Worm (Caenorhabditis elegans): ENCODE data around the gene ttc-39B.

The ttc-39B gene

ce11 chrII:6327317-6327716, 6.5 kb downstream of the ttc-39B start:
- TF ChIP-seq unc-120 (tag; optimal IDR thresholded peaks at IDR 0.05; ENCODE audit: poor library complexity, severe bottlenecking) (no peak), flh-1 (GFP tag; optimal IDR thresholded peaks at IDR 0.05) (no peak)

DNA sequence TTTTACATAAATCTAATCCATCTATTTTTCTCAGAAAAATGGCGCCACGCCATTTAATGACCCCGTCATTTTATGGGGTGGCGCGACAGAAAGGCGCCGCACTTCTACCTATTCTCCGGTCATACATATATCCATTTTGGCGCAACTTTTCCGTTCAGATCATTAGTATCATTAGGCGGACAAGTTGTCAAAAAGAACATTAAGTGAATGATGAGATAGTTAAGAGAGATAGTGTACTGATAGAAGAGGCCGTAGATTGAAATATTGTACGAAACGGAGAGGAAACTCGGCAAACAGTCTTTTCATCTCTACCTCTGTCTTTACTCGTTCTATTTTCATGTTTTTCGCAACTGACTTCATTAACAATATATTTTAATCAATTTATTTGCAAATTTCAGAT, 9.7 kb downstream of the ttc-39B start, which contains the start of gene sma-6:
Gene sma-6, plus strand, starts transcription at position 399 of the 400 bp plus-strand sequence.
- TF ChIP-seq lin-13 (tag; optimal IDR thresholded peaks at IDR 0.05): no peak
- TF ChIP-seq tbx-8 (GFP tag; optimal IDR thresholded peaks at IDR 0.05): no peak
- TF ChIP-seq mab-5 (tag; optimal IDR thresholded peaks at IDR 0.05): no peak

DNA sequence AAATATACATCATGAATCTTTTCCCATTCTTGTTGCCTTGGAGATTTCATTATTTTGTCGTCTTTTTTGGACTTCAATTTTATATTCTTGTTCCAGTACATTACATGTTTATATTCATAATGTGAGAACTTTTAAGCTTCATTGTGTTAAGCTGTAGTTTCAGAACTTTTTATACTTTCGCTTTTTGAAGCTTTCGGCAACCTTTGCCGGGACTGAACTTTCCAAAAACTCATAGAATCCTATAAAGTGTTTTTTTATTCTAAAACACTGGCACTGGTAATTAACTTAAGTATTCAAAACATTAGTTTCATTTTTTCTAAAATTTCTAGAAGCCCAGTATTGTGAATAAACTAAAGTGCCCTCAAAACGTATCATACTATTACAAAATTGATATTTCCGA, 10.8 kb downstream of the ttc-39B start, which contains the start of gene C32D5.4:
Gene C32D5.4, minus strand, starts transcription at position 101 of the 400 bp plus-strand sequence.
- TF ChIP-seq nhr-2 (tag; optimal IDR thresholded peaks at IDR 0.05) (no peak), elt-1 (tag; optimal IDR thresholded peaks at IDR 0.05; ENCODE audit: borderline replicate concordance, insufficient read depth) (no peak), unc-62 (GFP tag; optimal IDR thresholded peaks at IDR 0.05) (no peak), elt-3 (tag; optimal IDR thresholded peaks at IDR 0.05) (no peak), sem-2 (GFP tag; optimal IDR thresholded peaks at IDR 0.05) (no peak), zip-8 (tag; optimal IDR thresholded peaks at IDR 0.05) (no peak), sptf-1 (tag; optimal IDR thresholded peaks at IDR 0.05) (no peak), ces-1 (GFP tag; optimal IDR thresholded peaks at IDR 0.05) (no peak), ceh-39 (tag; optimal IDR thresholded peaks at IDR 0.05) (no peak), lsy-2 (tag; optimal IDR thresholded peaks at IDR 0.05) (no peak)

- TF ChIP-seq ces-1 (GFP tag; optimal IDR thresholded peaks at IDR 0.05): no peak
- TF ChIP-seq blmp-1 (tag; optimal IDR thresholded peaks at IDR 0.05): no peak
- TF ChIP-seq nhr-28 (tag; optimal IDR thresholded peaks at IDR 0.05): no peak
- no peak for TF ChIP-seq mls-2 (tag; optimal IDR thresholded peaks at IDR 0.05)
- no peak for TF ChIP-seq zip-8 (tag; optimal IDR thresholded peaks at IDR 0.05)
- TF ChIP-seq pha-4 (tag; optimal IDR thresholded peaks at IDR 0.05): no peak
- no peak for TF ChIP-seq bed-3 (GFP tag; optimal IDR thresholded peaks at IDR 0.05)
Measured at ce11 chrII:6322081-6322480, 11.7 kb downstream of the ttc-39B start.

DNA sequence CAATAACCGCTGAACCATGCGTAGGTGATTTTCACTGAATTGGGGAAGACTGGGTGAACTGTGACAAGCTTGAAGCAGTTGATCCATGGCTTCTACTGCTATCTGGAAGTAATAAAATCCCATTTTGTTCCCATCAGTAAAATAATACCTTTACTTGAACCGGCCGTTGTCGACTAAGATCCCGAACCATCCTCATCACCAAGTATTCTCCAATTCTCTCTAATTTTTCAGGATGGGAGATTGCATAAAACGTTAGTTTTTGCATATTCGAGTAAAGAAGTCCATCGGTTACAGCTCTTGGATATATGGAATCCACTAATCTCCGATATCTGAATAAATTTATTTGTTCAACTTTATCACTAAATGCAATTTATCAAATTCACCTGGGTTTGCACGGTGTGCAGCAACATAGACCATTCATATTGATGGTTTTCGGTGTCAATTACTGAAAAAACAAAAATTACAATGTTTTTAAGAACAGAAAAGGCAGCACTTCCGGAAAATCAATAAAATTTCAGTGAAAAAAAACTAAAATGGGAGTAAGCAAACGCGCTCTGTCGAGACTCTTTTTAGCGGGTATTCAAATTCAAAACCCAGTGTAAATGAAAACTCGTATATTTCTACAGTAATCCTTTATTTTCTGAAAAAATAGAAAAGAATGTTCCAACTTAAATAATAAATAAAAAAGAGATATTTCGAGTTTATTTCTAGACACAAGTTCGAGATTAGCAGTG, 13.0 kb downstream of the ttc-39B start, which contains the start of gene efr-3:
Gene efr-3, minus strand, starts transcription at position 505 of the 734 bp plus-strand sequence.
- TF ChIP-seq lsy-2 (tag; optimal IDR thresholded peaks at IDR 0.05): peak; percentile 51
- no peak for TF ChIP-seq blmp-1 (tag; optimal IDR thresholded peaks at IDR 0.05)

DNA sequence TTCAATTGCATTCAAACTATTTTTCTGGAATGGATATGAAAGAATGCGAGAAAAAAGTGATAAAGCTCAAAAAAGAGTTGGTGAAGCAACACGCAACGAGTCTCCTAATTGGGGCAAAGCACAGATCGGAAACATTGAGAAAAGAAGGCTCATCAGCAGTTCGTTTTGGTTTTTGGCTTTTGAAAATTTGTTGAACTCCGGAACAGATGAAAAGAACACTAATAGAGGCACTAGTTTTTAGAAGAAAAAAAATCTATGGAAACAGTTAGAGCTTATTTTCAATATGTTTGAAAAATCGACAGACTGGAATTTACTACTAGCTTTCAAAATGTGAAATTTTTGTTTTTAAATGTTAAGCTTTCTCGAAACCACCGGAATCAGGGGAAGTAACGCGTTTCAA, 21.9 kb downstream of the ttc-39B start:
- no peak for TF ChIP-seq ceh-39 (tag; optimal IDR thresholded peaks at IDR 0.05)
- TF ChIP-seq zip-8 (tag; optimal IDR thresholded peaks at IDR 0.05): no peak

- peak; percentile 14 for TF ChIP-seq ces-1 (GFP tag; optimal IDR thresholded peaks at IDR 0.05)
- no peak for TF ChIP-seq cnd-1 (tag; optimal IDR thresholded peaks at IDR 0.05)
- TF ChIP-seq blmp-1 (tag; optimal IDR thresholded peaks at IDR 0.05): no peak
Measured at ce11 chrII:6311459-6311858, 22.3 kb downstream of the ttc-39B start.

DNA sequence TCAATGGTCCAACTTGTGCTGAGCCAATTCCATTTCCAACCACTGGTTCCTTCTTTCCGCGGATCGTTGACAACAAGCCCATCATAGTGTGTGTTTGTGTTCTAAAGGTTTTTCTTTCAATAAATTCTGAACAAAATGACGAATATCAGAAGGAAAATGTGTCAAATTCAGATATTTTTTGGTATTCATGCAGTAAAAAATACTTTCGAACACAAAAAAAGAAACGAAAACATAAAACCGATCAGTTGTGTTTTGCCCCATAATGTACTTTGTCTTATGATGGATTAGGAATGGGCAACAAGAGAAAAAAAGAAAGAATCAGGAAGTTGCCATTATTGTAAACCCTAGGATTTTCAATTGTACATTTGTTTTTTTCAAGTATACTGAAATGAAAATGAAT, 24.6 kb downstream of the ttc-39B start, which contains the start of gene glb-10:
Gene glb-10, minus strand, starts transcription at position 101 of the 400 bp plus-strand sequence.
- no peak for TF ChIP-seq nhr-12 (tag; optimal IDR thresholded peaks at IDR 0.05)
- TF ChIP-seq blmp-1 (tag; optimal IDR thresholded peaks at IDR 0.05): no peak
- TF ChIP-seq nhr-237 (tag; optimal IDR thresholded peaks at IDR 0.05): no peak
- TF ChIP-seq ces-1 (GFP tag; optimal IDR thresholded peaks at IDR 0.05): no peak
- no peak for TF ChIP-seq hlh-1 (tag; optimal IDR thresholded peaks at IDR 0.05)
- TF ChIP-seq flh-1 (GFP tag; optimal IDR thresholded peaks at IDR 0.05): no peak
- TF ChIP-seq nhr-2 (tag; optimal IDR thresholded peaks at IDR 0.05): no peak
- TF ChIP-seq lsy-2 (tag; optimal IDR thresholded peaks at IDR 0.05): no peak
- no peak for TF ChIP-seq lin-32 (GFP tag; optimal IDR thresholded peaks at IDR 0.05)
- no peak for TF ChIP-seq ceh-83 (GFP tag; optimal IDR thresholded peaks at IDR 0.05)
- no peak for TF ChIP-seq drap-1 (GFP tag; optimal IDR thresholded peaks at IDR 0.05)
- no peak for TF ChIP-seq nhr-28 (tag; optimal IDR thresholded peaks at IDR 0.05)
- TF ChIP-seq unc-120 (tag; optimal IDR thresholded peaks at IDR 0.05; ENCODE audit: poor library complexity, severe bottlenecking): no peak
- TF ChIP-seq unc-39 (tag; optimal IDR thresholded peaks at IDR 0.05): no peak
- no peak for TF ChIP-seq snpc-4 (tag; optimal IDR thresholded peaks at IDR 0.05)

All from whole organism, mixed stage, embryonic.